Fruit fly (Drosophila melanogaster) whole organism, embryonic: Measurements from ENCODE around the gene CG6431.

Experiments used
- Antp ChIP-seq: fragments of 200-800 bp; sonication (Bioruptor generic); optimal IDR thresholded peaks from 3 replicates; lab custom pipeline; 2016; ENCODE audit warnings: missing biosample characterization, missing genetic modification characterization
- CG10366 ChIP-seq: fragments of 200-800 bp; sonication (Bioruptor generic); IDR thresholded peaks from 2 replicates; pipeline ENCODE4 v1.3.6; 2022; ENCODE audit warnings: missing biosample characterization, missing genetic modification characterization
- CG11696 ChIP-seq: fragments of 200-800 bp; sonication (Bioruptor generic); IDR thresholded peaks from 2 replicates; pipeline ENCODE4 v1.3.6; 2022; ENCODE audit warnings: missing biosample characterization, missing genetic modification characterization
- CG12659 ChIP-seq: fragments of 200-800 bp; sonication (Bioruptor generic); optimal IDR thresholded peaks from 3 replicates; lab custom pipeline; 2017; ENCODE audit warnings: mild to moderate bottlenecking, missing biosample characterization, missing genetic modification reagents, missing genetic modification characterization
- CG12769 ChIP-seq: fragments of 200-800 bp; sonication (Bioruptor generic); optimal IDR thresholded peaks from 2 replicates; lab custom pipeline; 2019; ENCODE audit warnings: missing biosample characterization, mild to moderate bottlenecking, missing genetic modification characterization, moderate library complexity
- CG13123 ChIP-seq: fragments of 200-800 bp; sonication (Bioruptor generic); optimal IDR thresholded peaks from 2 replicates; lab custom pipeline; 2016; ENCODE audit warnings: missing biosample characterization, missing genetic modification characterization
- CG13287 ChIP-seq: fragments of 200-800 bp; sonication (Bioruptor generic); IDR thresholded peaks from 2 replicates; pipeline ENCODE4 v1.3.6; 2022; ENCODE audit warnings: missing biosample characterization, missing genetic modification characterization; ENCODE audit not compliant: partially characterized antibody
- CG17359 ChIP-seq: fragments of 200-800 bp; sonication (Bioruptor generic); optimal IDR thresholded peaks from 3 replicates; lab custom pipeline; 2018; ENCODE audit warnings: missing biosample characterization, mild to moderate bottlenecking, missing genetic modification characterization, moderate library complexity
- CG1792 ChIP-seq: fragments of 200-800 bp; sonication (Bioruptor generic); optimal IDR thresholded peaks from 2 replicates; lab custom pipeline; 2016; ENCODE audit warnings: missing biosample characterization, missing genetic modification characterization
- CG18619 ChIP-seq: fragments of 200-800 bp; sonication (Bioruptor generic); optimal IDR thresholded peaks from 3 replicates; lab custom pipeline; 2017; ENCODE audit warnings: missing biosample characterization, mild to moderate bottlenecking, missing genetic modification characterization
- CG32772 ChIP-seq: fragments of 200-800 bp; sonication (Bioruptor generic); IDR thresholded peaks from 2 replicates; pipeline ENCODE4 v1.3.6; 2022; ENCODE audit warnings: missing biosample characterization, missing genetic modification characterization
- CG3726 ChIP-seq: fragments of 200-800 bp; sonication (Bioruptor generic); IDR thresholded peaks from 3 replicates; pipeline ENCODE4, ENCODE4 v1.3.6; 2022; ENCODE audit warnings: missing biosample characterization, missing genetic modification characterization
- CG3838 ChIP-seq: fragments of 200-800 bp; sonication (Bioruptor generic); optimal IDR thresholded peaks from 3 replicates; lab custom pipeline; 2016; ENCODE audit warnings: missing biosample characterization, missing genetic modification characterization
- CG6765 ChIP-seq: fragments of 200-800 bp; sonication (Bioruptor generic); optimal IDR thresholded peaks from 3 replicates; lab custom pipeline; 2017; ENCODE audit warnings: missing biosample characterization, mild to moderate bottlenecking, missing genetic modification characterization
- CG6813 ChIP-seq: fragments of 200-800 bp; sonication (Bioruptor generic); optimal IDR thresholded peaks from 2 replicates; lab custom pipeline; 2017; ENCODE audit warnings: missing biosample characterization, missing genetic modification characterization, mild to moderate bottlenecking, moderate library complexity, missing genetic modification reagents
- CG7839 ChIP-seq: fragments of 200-800 bp; sonication (Bioruptor generic); optimal IDR thresholded peaks from 3 replicates; lab custom pipeline; 2018; ENCODE audit warnings: missing biosample characterization, mild to moderate bottlenecking, missing genetic modification characterization, moderate library complexity
- CG8478 ChIP-seq: fragments of >200 bp; optimal IDR thresholded peaks from 2 replicates; lab custom pipeline; 2018
- CG9876 ChIP-seq: fragments of 200-800 bp; sonication (Bioruptor generic); optimal IDR thresholded peaks from 2 replicates; lab custom pipeline; 2016; ENCODE audit warnings: missing biosample characterization, missing genetic modification characterization
- CG9932 ChIP-seq: fragments of 200-800 bp; sonication (Bioruptor generic); IDR thresholded peaks from 2 replicates; pipeline ENCODE4 v1.3.6; 2022; ENCODE audit warnings: missing biosample characterization, missing genetic modification characterization
- Doc3 ChIP-seq: fragments of 200-800 bp; sonication (Bioruptor generic); IDR thresholded peaks from 3 replicates; pipeline ENCODE4 v1.3.6; 2022; ENCODE audit warnings: missing biosample characterization, missing genetic modification characterization; ENCODE audit not compliant: partially characterized antibody
- Ets97D ChIP-seq: fragments of 200-800 bp; sonication (Bioruptor generic); optimal IDR thresholded peaks from 3 replicates; lab custom pipeline; 2016; ENCODE audit warnings: missing biosample characterization, missing genetic modification characterization
- HLH54F ChIP-seq: fragments of 200-800 bp; sonication (Bioruptor generic); optimal IDR thresholded peaks from 3 replicates; lab custom pipeline; 2016; ENCODE audit warnings: missing biosample characterization, missing genetic modification characterization
- HLHmδ ChIP-seq: fragments of 200-800 bp; sonication (Bioruptor generic); optimal IDR thresholded peaks from 2 replicates; lab custom pipeline; 2018; ENCODE audit warnings: missing biosample characterization, mild to moderate bottlenecking, missing genetic modification characterization, moderate library complexity
- Hr3 ChIP-seq: fragments of 200-800 bp; sonication (Bioruptor generic); optimal IDR thresholded peaks from 3 replicates; lab custom pipeline; 2016; ENCODE audit warnings: missing biosample characterization, missing genetic modification characterization
- Hr51 ChIP-seq, 2 experiments: fragments of 200-800 bp; sonication (Bioruptor generic); optimal IDR thresholded peaks; 2 replicates in 1 of 2; 3 replicates in 1 of 2; lab custom pipeline; 2016 to 2018; ENCODE audit warnings: missing biosample characterization in 2 of 2, missing genetic modification characterization in 2 of 2, mild to moderate bottlenecking in 1 of 2, moderate library complexity in 1 of 2
- Kr ChIP-seq: fragments of 200-800 bp; sonication (Bioruptor generic); optimal IDR thresholded peaks from 2 replicates; lab custom pipeline; 2017; ENCODE audit warnings: missing biosample characterization, mild to moderate bottlenecking, missing genetic modification characterization
- NC2α ChIP-seq: fragments of 200-800 bp; sonication (Bioruptor generic); optimal IDR thresholded peaks from 2 replicates; lab custom pipeline; 2016; ENCODE audit warnings: missing biosample characterization, missing genetic modification characterization
- Trl ChIP-seq, 3 experiments: fragments of >200 bp in 2 of 3; fragments of 200-800 bp in 1 of 3; sonication (Bioruptor generic) in 1 of 3; optimal IDR thresholded peaks; 2 replicates in 1 of 3; 3 replicates in 2 of 3; lab custom pipeline; 2016 to 2017; ENCODE audit warnings: missing biosample characterization in 1 of 3, missing genetic modification characterization in 1 of 3
- Vsx1 ChIP-seq: fragments of 200-800 bp; sonication (Bioruptor generic); optimal IDR thresholded peaks from 2 replicates; lab custom pipeline; 2017; ENCODE audit warnings: missing biosample characterization, mild to moderate bottlenecking, missing genetic modification characterization, missing genetic modification reagents
- ase ChIP-seq: fragments of 200-800 bp; sonication (Bioruptor generic); IDR thresholded peaks from 3 replicates; pipeline ENCODE4 v1.3.6; 2022; ENCODE audit warnings: missing biosample characterization, missing genetic modification characterization
- chinmo ChIP-seq: fragments of 200-800 bp; sonication (Bioruptor generic); IDR thresholded peaks from 4 replicates; pipeline ENCODE4 v1.3.6; 2022; ENCODE audit warnings: missing biosample characterization, missing genetic modification characterization; ENCODE audit not compliant: partially characterized antibody
- crc ChIP-seq: fragments of 200-800 bp; sonication (Bioruptor generic); optimal IDR thresholded peaks from 2 replicates; lab custom pipeline; 2016; ENCODE audit warnings: missing biosample characterization, missing genetic modification characterization
- croc ChIP-seq: fragments of 200-800 bp; sonication (Bioruptor generic); conservative IDR thresholded peaks from 3 replicates; pipeline ENCODE4 v1.3.6; 2022; ENCODE audit warnings: missing biosample characterization, missing genetic modification characterization
- dm ChIP-seq: fragments of 200-800 bp; sonication (Bioruptor generic); optimal IDR thresholded peaks from 3 replicates; lab custom pipeline; 2016; ENCODE audit warnings: missing biosample characterization, missing genetic modification characterization
- dysf ChIP-seq: fragments of 200-800 bp; sonication (Bioruptor generic); IDR thresholded peaks from 3 replicates; pipeline ENCODE4 v1.3.6; 2022; ENCODE audit warnings: missing biosample characterization, missing genetic modification characterization
- fd3F ChIP-seq: fragments of 200-800 bp; sonication (Bioruptor generic); optimal IDR thresholded peaks from 2 replicates; lab custom pipeline; 2018; ENCODE audit warnings: missing biosample characterization, mild to moderate bottlenecking, missing genetic modification characterization, moderate library complexity
- fd96Cb ChIP-seq: fragments of 200-800 bp; sonication (Bioruptor generic); optimal IDR thresholded peaks from 2 replicates; lab custom pipeline; 2018; ENCODE audit warnings: missing biosample characterization, mild to moderate bottlenecking, missing genetic modification characterization, moderate library complexity
- fru ChIP-seq: fragments of >200 bp; optimal IDR thresholded peaks from 2 replicates; lab custom pipeline; 2017
- gcm ChIP-seq: fragments of 200-800 bp; sonication (Bioruptor generic); optimal IDR thresholded peaks from 2 replicates; lab custom pipeline; 2019; ENCODE audit warnings: missing biosample characterization, mild to moderate bottlenecking, missing genetic modification characterization, moderate library complexity
- gsb-n ChIP-seq: fragments of 200-800 bp; sonication (Bioruptor generic); optimal IDR thresholded peaks from 3 replicates; lab custom pipeline; 2018; ENCODE audit warnings: missing biosample characterization, mild to moderate bottlenecking, missing genetic modification characterization
- her ChIP-seq: fragments of 200-800 bp; sonication (Bioruptor generic); optimal IDR thresholded peaks from 2 replicates; lab custom pipeline; 2016; ENCODE audit warnings: missing biosample characterization, missing genetic modification characterization
- jumu ChIP-seq: fragments of 200-800 bp; sonication (Bioruptor generic); optimal IDR thresholded peaks from 3 replicates; lab custom pipeline; 2016; ENCODE audit warnings: missing biosample characterization, missing genetic modification characterization
- kay ChIP-seq: fragments of 200-800 bp; sonication (Bioruptor generic); optimal IDR thresholded peaks from 2 replicates; lab custom pipeline; 2016; ENCODE audit warnings: missing biosample characterization, missing genetic modification characterization
- lab ChIP-seq: fragments of 200-800 bp; sonication (Bioruptor generic); optimal IDR thresholded peaks from 3 replicates; lab custom pipeline; 2017; ENCODE audit warnings: missing biosample characterization, missing genetic modification characterization, mild to moderate bottlenecking, moderate library complexity, missing genetic modification reagents
- pb ChIP-seq: fragments of 200-800 bp; sonication (Bioruptor generic); optimal IDR thresholded peaks from 3 replicates; lab custom pipeline; 2016; ENCODE audit warnings: missing biosample characterization, missing genetic modification characterization
- pum ChIP-seq: fragments of 200-800 bp; sonication (Bioruptor generic); optimal IDR thresholded peaks from 2 replicates; lab custom pipeline; 2016; ENCODE audit warnings: missing biosample characterization, missing genetic modification characterization
- ro ChIP-seq: fragments of 200-800 bp; sonication (Bioruptor generic); IDR thresholded peaks from 2 replicates; pipeline ENCODE4 v1.3.6; 2022; ENCODE audit warnings: missing biosample characterization, missing genetic modification characterization
- tap ChIP-seq: fragments of 200-800 bp; optimal IDR thresholded peaks from 3 replicates; lab custom pipeline; 2019; ENCODE audit warnings: missing biosample characterization, mild to moderate bottlenecking, missing genetic modification characterization, moderate library complexity
- tgo ChIP-seq: fragments of 200-800 bp; sonication (Bioruptor generic); IDR thresholded peaks from 3 replicates; pipeline ENCODE4 v1.3.6; 2022; ENCODE audit warnings: missing biosample characterization, missing genetic modification characterization
- z ChIP-seq: fragments of 200-800 bp; sonication (Bioruptor generic); IDR thresholded peaks from 3 replicates; pipeline ENCODE4 v1.3.6; 2022; ENCODE audit warnings: missing biosample characterization, missing genetic modification characterization
- zf30C ChIP-seq: fragments of 200-800 bp; sonication (Bioruptor generic); optimal IDR thresholded peaks from 3 replicates; lab custom pipeline; 2018; ENCODE audit warnings: missing biosample characterization, mild to moderate bottlenecking, missing genetic modification characterization

Gene CG6431

dm6 chr2L:10703281-10703680 lies 20.7 kb upstream of the CG6431 start, which contains the start of gene CG6415 (continued):
- peak; percentile 66 for TF ChIP-seq zf30C (GFP tag; lab: Kevin White, UChicago)
- peak; percentile 85 for TF ChIP-seq lab
- peak; percentile 60 for TF ChIP-seq fd3F (GFP tag; lab: Kevin White, UChicago)
- peak; percentile 78 for TF ChIP-seq CG12769
- TF ChIP-seq tap = peak; percentile 73
- TF ChIP-seq CG13287 (GFP tag; lab: Robert Waterston, UW) = no peak
- peak; percentile 56 for TF ChIP-seq Antp (GFP tag; lab: Kevin White, UChicago)
- TF ChIP-seq her (GFP tag; lab: Kevin White, UChicago) = peak; percentile 76
- peak; percentile 25; the same call in 1 of the 2 replicates for TF ChIP-seq ro (GFP tag; lab: Robert Waterston, UW)
- peak; percentile 57 for TF ChIP-seq CG9876 (GFP tag; lab: Kevin White, UChicago)
- no peak for TF ChIP-seq fru (lab: Kevin White, UChicago)
- peak; percentile 30 for TF ChIP-seq Ets97D (GFP tag; lab: Kevin White, UChicago)
- TF ChIP-seq pb = peak; percentile 6
- TF ChIP-seq jumu (GFP tag; lab: Kevin White, UChicago) = peak; percentile 46
- peak; percentile 87 for TF ChIP-seq CG7839 (tag; lab: Kevin White, UChicago)
- TF ChIP-seq ase (GFP tag; lab: Robert Waterston, UW) = peak; percentile 73; the same call in 2 of the 3 replicates
- TF ChIP-seq fd96Cb (tag; lab: Kevin White, UChicago) = peak; percentile 75
- peak; percentile 70 for TF ChIP-seq gsb-n (tag; lab: Kevin White, UChicago)
- TF ChIP-seq chinmo = no peak
- TF ChIP-seq CG9932 (GFP tag; lab: Robert Waterston, UW) = peak; percentile 36; the same call in 1 of the 2 replicates
- TF ChIP-seq Vsx1 = peak; percentile 10
- peak; percentile 58; the same call in 1 of the 2 replicates for TF ChIP-seq CG11696 (GFP tag; lab: Robert Waterston, UW)
- no peak for TF ChIP-seq HLHmδ (GFP tag; lab: Kevin White, UChicago)
- TF ChIP-seq NC2α (GFP tag; lab: Kevin White, UChicago) = peak; percentile 47
- no peak for TF ChIP-seq CG8478
- TF ChIP-seq HLH54F (GFP tag; lab: Kevin White, UChicago) = peak; percentile 36
- TF ChIP-seq tgo = peak; percentile 71
- peak; percentile 8 for TF ChIP-seq CG13123 (GFP tag; lab: Kevin White, UChicago)
- TF ChIP-seq kay (GFP tag; lab: Kevin White, UChicago) = peak; percentile 11
- peak; percentile 77 for TF ChIP-seq CG17359
- no peak for TF ChIP-seq Kr (GFP tag; lab: Kevin White, UChicago)
- TF ChIP-seq Doc3 (GFP tag; lab: Robert Waterston, UW) = no peak
- TF ChIP-seq CG6813 (GFP tag; lab: Kevin White, UChicago) = peak; percentile 59
- peak; percentile 39 for TF ChIP-seq dm (GFP tag; lab: Kevin White, UChicago)
- peak; percentile 52 for TF ChIP-seq crc (GFP tag; lab: Kevin White, UChicago)
- no peak for TF ChIP-seq gcm (GFP tag; lab: Kevin White, UChicago)
- TF ChIP-seq croc (GFP tag; lab: Robert Waterston, UW) = peak; percentile 64
- TF ChIP-seq Hr3 (GFP tag; lab: Kevin White, UChicago) = peak; percentile 60
- TF ChIP-seq z (GFP tag; lab: Robert Waterston, UW) = no peak
- peak; percentile 80 for TF ChIP-seq dysf (GFP tag; lab: Robert Waterston, UW)
- TF ChIP-seq CG32772 (GFP tag; lab: Robert Waterston, UW) = peak; percentile 72
- TF ChIP-seq CG10366 (GFP tag; lab: Robert Waterston, UW) = peak; percentile 68
- TF ChIP-seq pum = peak; percentile 44
- TF ChIP-seq CG1792 (GFP tag; lab: Kevin White, UChicago) = peak; percentile 71
- TF ChIP-seq CG3838 (GFP tag; lab: Kevin White, UChicago) = no peak
- TF ChIP-seq Hr51 (GFP tag; optimal IDR thresholded peaks at IDR 0.05; lab: Kevin White, UChicago) = peak in 1 of 2 experiments; percentile 63
- peak; percentile 44 for TF ChIP-seq CG6765
- TF ChIP-seq CG18619 (GFP tag; lab: Kevin White, UChicago) = peak; percentile 50
- peak; percentile 61 for TF ChIP-seq CG12659 (GFP tag; lab: Kevin White, UChicago)
- no peak for TF ChIP-seq CG3726 (GFP tag; lab: Robert Waterston, UW)
- TF ChIP-seq Trl (optimal IDR thresholded peaks at IDR 0.05; lab: Kevin White, UChicago) = no peak
- TF ChIP-seq Trl (GFP tag; optimal IDR thresholded peaks at IDR 0.05; lab: Kevin White, UChicago) = peak; percentile 47
